Worm (Caenorhabditis elegans): Measurements from ENCODE around the gene srt-23.

srt-23 gene

DNA sequence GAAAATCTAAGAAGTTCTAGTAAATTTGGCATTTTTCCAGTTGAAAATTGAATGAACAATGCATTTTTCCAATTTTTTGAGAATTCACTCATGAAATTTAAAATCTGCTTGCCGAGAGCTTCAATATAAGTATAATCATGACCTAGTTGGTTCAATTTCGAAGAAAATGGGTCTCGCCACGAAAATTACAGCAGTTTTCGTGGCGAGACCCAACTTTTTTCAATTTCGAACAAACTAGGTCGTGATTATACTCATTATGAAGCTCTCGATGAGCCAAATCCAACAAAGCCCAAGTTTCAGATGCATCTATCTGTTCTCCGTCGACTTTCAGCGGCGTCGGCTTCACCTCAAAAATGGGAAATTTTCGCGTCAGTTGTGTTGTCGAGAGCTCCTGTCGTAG is 44.0 kb downstream of the srt-23 start, which contains the start of gene mrpl-46:
Gene mrpl-46 (plus strand): TSS at position 301 of the 400 bp plus-strand sequence.
- TF ChIP-seq scrt-1 (GFP tag; IDR thresholded peaks at IDR 0.05) (no peak), hmg-4 (GFP tag; optimal IDR thresholded peaks at IDR 0.05) (no peak), aly-1 (tag; optimal IDR thresholded peaks at IDR 0.05) (no peak), flt-1 (GFP tag; IDR thresholded peaks at IDR 0.05) (no peak), F13C5.2 (tag; optimal IDR thresholded peaks at IDR 0.05) (no peak), hnd-1 (tag; optimal IDR thresholded peaks at IDR 0.05) (no peak), sea-1 (GFP tag; conservative IDR thresholded peaks at IDR 0.05) (no peak), ceh-13 (GFP tag; optimal IDR thresholded peaks at IDR 0.05) (no peak), hmbx-1 (tag; optimal IDR thresholded peaks at IDR 0.05) (no peak), ets-7 (tag; optimal IDR thresholded peaks at IDR 0.05) (no peak), B0310.2 (tag; optimal IDR thresholded peaks at IDR 0.05) (no peak), ama-1 (optimal IDR thresholded peaks at IDR 0.05) (no peak), ceh-36 (tag; optimal IDR thresholded peaks at IDR 0.05) (no peak), tbx-37 (GFP tag; conservative IDR thresholded peaks at IDR 0.05) (no peak), pes-1 (GFP tag; IDR thresholded peaks at IDR 0.05) (no peak), tra-4 (tag; optimal IDR thresholded peaks at IDR 0.05) (no peak), tbx-11 (GFP tag; IDR thresholded peaks at IDR 0.05) (no peak)

DNA sequence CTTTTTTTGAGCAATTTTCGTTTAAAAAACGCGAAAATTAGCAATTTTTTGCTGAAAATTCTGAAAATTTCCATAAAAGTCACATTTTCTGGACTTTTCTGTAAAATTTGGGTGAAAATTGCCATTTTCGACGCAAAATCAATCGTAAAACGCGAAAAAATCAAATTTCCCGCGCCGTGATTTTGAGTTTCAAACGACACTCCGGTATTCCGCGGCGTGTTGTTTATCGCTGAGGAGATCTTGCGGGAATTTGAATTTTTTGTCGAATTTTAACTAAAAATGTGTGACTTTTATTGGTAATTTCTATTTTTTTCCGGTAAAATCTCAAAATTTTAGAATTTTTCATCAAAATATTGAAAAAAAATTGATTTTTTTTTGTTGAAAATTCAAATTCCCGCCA is 44.6 kb downstream of the srt-23 start:
- TF ChIP-seq tbx-37 (GFP tag; conservative IDR thresholded peaks at IDR 0.05) (no peak), hnd-1 (tag; optimal IDR thresholded peaks at IDR 0.05) (no peak), B0310.2 (tag; optimal IDR thresholded peaks at IDR 0.05) (no peak), flt-1 (GFP tag; IDR thresholded peaks at IDR 0.05) (no peak), ets-7 (tag; optimal IDR thresholded peaks at IDR 0.05) (no peak), hmbx-1 (tag; optimal IDR thresholded peaks at IDR 0.05) (no peak), hmg-4 (GFP tag; optimal IDR thresholded peaks at IDR 0.05) (no peak), aly-1 (tag; optimal IDR thresholded peaks at IDR 0.05) (no peak), ceh-13 (GFP tag; optimal IDR thresholded peaks at IDR 0.05) (no peak), ama-1 (optimal IDR thresholded peaks at IDR 0.05) (no peak), ceh-36 (tag; optimal IDR thresholded peaks at IDR 0.05) (no peak), tra-4 (tag; optimal IDR thresholded peaks at IDR 0.05) (no peak), sea-1 (GFP tag; conservative IDR thresholded peaks at IDR 0.05) (no peak), F13C5.2 (tag; optimal IDR thresholded peaks at IDR 0.05) (no peak), pes-1 (GFP tag; IDR thresholded peaks at IDR 0.05) (no peak), scrt-1 (GFP tag; IDR thresholded peaks at IDR 0.05) (no peak), tbx-11 (GFP tag; IDR thresholded peaks at IDR 0.05) (no peak)

DNA sequence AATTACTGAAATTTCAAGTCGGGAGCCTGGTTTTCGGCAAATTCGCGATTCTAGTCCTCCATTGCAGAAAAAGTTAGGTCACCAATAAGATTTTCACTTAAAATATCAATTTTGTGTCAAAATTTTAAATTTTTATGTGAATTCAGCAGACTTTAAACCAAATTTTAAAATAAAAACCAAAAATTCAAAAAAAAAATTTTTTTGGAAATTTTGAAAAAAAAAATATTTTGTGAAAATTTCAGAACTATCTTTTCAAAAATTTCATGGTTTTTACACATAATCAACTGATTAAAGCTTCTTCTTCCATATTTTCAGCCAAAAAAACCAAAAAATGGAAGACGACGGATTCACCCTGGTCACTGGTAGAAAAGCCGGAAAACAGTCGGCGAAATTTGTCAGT is 48.3 kb downstream of the srt-23 start, which contains the start of gene Y55F3BL.4:
Gene Y55F3BL.4 (plus strand): TSS at position 301 of the 400 bp plus-strand sequence.
- TF ChIP-seq aly-1 (tag; optimal IDR thresholded peaks at IDR 0.05) (no peak), ets-7 (tag; optimal IDR thresholded peaks at IDR 0.05) (no peak), tra-4 (tag; optimal IDR thresholded peaks at IDR 0.05) (no peak), scrt-1 (GFP tag; IDR thresholded peaks at IDR 0.05) (no peak), tbx-37 (GFP tag; conservative IDR thresholded peaks at IDR 0.05) (no peak)

DNA sequence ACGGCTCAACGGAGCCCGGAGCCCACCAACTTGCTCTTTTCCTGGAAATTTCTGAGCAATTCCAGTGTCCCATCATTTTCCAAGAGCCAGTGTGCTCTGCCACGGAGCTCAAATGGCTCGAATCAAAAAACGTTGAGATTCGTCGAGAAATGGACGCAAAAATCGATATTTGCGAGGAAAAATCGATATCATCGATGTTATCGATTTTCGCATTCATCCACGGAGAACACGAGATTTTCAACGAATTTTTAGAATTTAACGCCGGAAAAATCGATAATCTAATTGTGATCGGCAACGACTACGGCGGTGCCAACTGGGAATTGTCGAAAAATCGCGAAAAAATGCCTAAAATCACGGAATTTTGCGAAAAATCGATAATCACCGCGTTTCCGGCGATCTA is 49.2 kb downstream of the srt-23 start:
- TF ChIP-seq flt-1 (GFP tag; IDR thresholded peaks at IDR 0.05), result no peak
- 0 out of 2 replicates have a peak, but pooled peaks have one; percentile 6 for TF ChIP-seq pes-1 (GFP tag; IDR thresholded peaks at IDR 0.05)
- TF ChIP-seq aly-1 (tag; optimal IDR thresholded peaks at IDR 0.05), result no peak

DNA sequence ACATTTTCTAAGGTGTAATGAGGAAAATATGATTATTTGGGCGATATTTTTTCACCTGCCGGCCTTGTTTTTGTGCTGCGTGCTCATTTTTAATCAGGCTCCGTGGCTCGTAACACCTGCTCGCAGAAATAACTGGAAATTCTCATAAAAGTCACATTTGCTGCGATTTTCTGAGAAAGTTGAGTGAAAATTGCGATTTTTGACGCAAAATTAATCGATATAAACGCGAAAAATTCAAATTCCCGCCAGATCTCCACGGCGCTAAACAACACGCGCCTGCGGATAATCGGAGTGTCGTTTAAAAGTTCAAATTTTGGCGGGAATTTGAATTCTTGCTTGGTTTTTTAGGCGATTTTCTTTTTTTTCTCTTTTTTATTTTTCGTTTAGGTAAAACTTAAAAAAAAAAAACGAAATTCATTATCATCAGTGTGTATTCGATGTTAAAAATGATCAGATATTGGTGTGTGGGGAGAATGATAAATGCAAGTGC is 50.6 kb downstream of the srt-23 start, which contains the start of gene Y55F3BL.6:
Gene Y55F3BL.6 (minus strand): TSS at position 51 of the 490 bp plus-strand sequence.
- no peak for TF ChIP-seq pes-1 (GFP tag; IDR thresholded peaks at IDR 0.05)
- no peak for TF ChIP-seq hmbx-1 (tag; optimal IDR thresholded peaks at IDR 0.05)
- TF ChIP-seq ama-1 (optimal IDR thresholded peaks at IDR 0.05), result no peak
- TF ChIP-seq tra-4 (tag; optimal IDR thresholded peaks at IDR 0.05), result no peak
- TF ChIP-seq F13C5.2 (tag; optimal IDR thresholded peaks at IDR 0.05), result no peak
- TF ChIP-seq ceh-13 (GFP tag; optimal IDR thresholded peaks at IDR 0.05), result no peak
- no peak for TF ChIP-seq hnd-1 (tag; optimal IDR thresholded peaks at IDR 0.05)

All from whole organism, early embryonic.